Fruit fly (Drosophila melanogaster) whole organism, pupa: ENCODE results near the gene RYa-R.

Experiments
- CG10348 ChIP-seq: fragments of 200-800 bp; sonication (Bioruptor generic); IDR thresholded peaks from 2 replicates; pipeline ENCODE4 v1.3.6; 2022; ENCODE audit warnings: missing biosample characterization, missing genetic modification characterization
- CG12605 ChIP-seq: fragments of 200-800 bp; sonication (Bioruptor generic); IDR thresholded peaks from 2 replicates; pipeline ENCODE4 v1.3.6; 2022; ENCODE audit warnings: missing biosample characterization, missing genetic modification characterization
- CG13204 ChIP-seq: fragments of 200-800 bp; sonication (Bioruptor generic); optimal IDR thresholded peaks from 2 replicates; lab custom pipeline; 2018; ENCODE audit warnings: missing biosample characterization, mild to moderate bottlenecking, missing genetic modification characterization, moderate library complexity
- CG14655 ChIP-seq: fragments of 200-800 bp; sonication (Bioruptor generic); optimal IDR thresholded peaks from 3 replicates; lab custom pipeline; 2017; ENCODE audit warnings: mild to moderate bottlenecking, missing biosample characterization, missing genetic modification reagents, missing genetic modification characterization
- CG15710 ChIP-seq: fragments of 200-800 bp; sonication (Bioruptor generic); optimal IDR thresholded peaks from 2 replicates; lab custom pipeline; 2018; ENCODE audit warnings: missing biosample characterization, mild to moderate bottlenecking, missing genetic modification characterization, moderate library complexity
- CG17806 ChIP-seq: fragments of 200-800 bp; sonication (Bioruptor generic); optimal IDR thresholded peaks from 2 replicates; lab custom pipeline; 2018; ENCODE audit warnings: missing biosample characterization, mild to moderate bottlenecking, missing genetic modification characterization, moderate library complexity
- CG32121 ChIP-seq: fragments of 200-800 bp; sonication (Bioruptor generic); IDR thresholded peaks from 2 replicates; pipeline ENCODE4 v1.3.6; 2022; ENCODE audit warnings: missing biosample characterization, missing genetic modification characterization
- CG34367 ChIP-seq: fragments of 200-800 bp; sonication (Bioruptor generic); optimal IDR thresholded peaks from 2 replicates; lab custom pipeline; 2018; ENCODE audit warnings: missing biosample characterization, mild to moderate bottlenecking, missing genetic modification characterization
- CG4496 ChIP-seq: fragments of 200-800 bp; sonication (Bioruptor generic); IDR thresholded peaks from 3 replicates; pipeline ENCODE4 v1.3.6; 2022; ENCODE audit warnings: missing biosample characterization, missing genetic modification characterization
- CG8159 ChIP-seq: fragments of 200-800 bp; sonication (Bioruptor generic); optimal IDR thresholded peaks from 3 replicates; lab custom pipeline; 2018; ENCODE audit warnings: missing biosample characterization, mild to moderate bottlenecking, missing genetic modification characterization, moderate library complexity
- CG8301 ChIP-seq: fragments of 200-800 bp; sonication (Bioruptor generic); optimal IDR thresholded peaks from 2 replicates; lab custom pipeline; 2018; ENCODE audit warnings: missing biosample characterization, mild to moderate bottlenecking, missing genetic modification characterization
- CG9948 ChIP-seq: fragments of 200-800 bp; sonication (Bioruptor generic); optimal IDR thresholded peaks from 2 replicates; lab custom pipeline; 2018; ENCODE audit warnings: missing biosample characterization, mild to moderate bottlenecking, missing genetic modification characterization, moderate library complexity
- D1 ChIP-seq: fragments of 200-800 bp; sonication (Bioruptor generic); optimal IDR thresholded peaks from 2 replicates; lab custom pipeline; 2018; ENCODE audit warnings: missing biosample characterization, mild to moderate bottlenecking, missing genetic modification characterization, moderate library complexity
- EcR ChIP-seq: fragments of 200-800 bp; sonication (Bioruptor generic); optimal IDR thresholded peaks from 3 replicates; lab custom pipeline; 2019; ENCODE audit warnings: missing biosample characterization, missing genetic modification characterization, mild to moderate bottlenecking, moderate library complexity, missing genetic modification reagents
- Ets98B ChIP-seq: fragments of 200-800 bp; sonication (Bioruptor generic); IDR thresholded peaks from 2 replicates; pipeline ENCODE4 v1.3.6; 2022; ENCODE audit warnings: missing biosample characterization, missing genetic modification characterization
- Pif1A ChIP-seq: fragments of 200-800 bp; sonication (Bioruptor generic); optimal IDR thresholded peaks from 3 replicates; lab custom pipeline; 2016; ENCODE audit warnings: missing biosample characterization, missing genetic modification characterization
- Pif1B ChIP-seq: fragments of 200-800 bp; sonication (Bioruptor generic); optimal IDR thresholded peaks from 3 replicates; lab custom pipeline; 2016; ENCODE audit warnings: missing biosample characterization, missing genetic modification characterization
- Snoo ChIP-seq: fragments of 200-800 bp; sonication (Bioruptor generic); optimal IDR thresholded peaks from 3 replicates; lab custom pipeline; 2017; ENCODE audit warnings: missing biosample characterization, mild to moderate bottlenecking, missing genetic modification characterization, inconsistent platforms
- fd96Ca ChIP-seq: fragments of 200-800 bp; sonication (Bioruptor generic); IDR thresholded peaks from 3 replicates; pipeline ENCODE4 v1.3.6; 2022; ENCODE audit warnings: missing biosample characterization, missing genetic modification characterization
- gl ChIP-seq: fragments of 200-800 bp; sonication (Bioruptor generic); optimal IDR thresholded peaks from 2 replicates; lab custom pipeline; 2018; ENCODE audit warnings: missing biosample characterization, mild to moderate bottlenecking, missing genetic modification characterization
- rn ChIP-seq: fragments of 200-800 bp; sonication (Bioruptor generic); IDR thresholded peaks from 2 replicates; pipeline ENCODE4 v1.3.6; 2022; ENCODE audit warnings: missing biosample characterization, missing genetic modification characterization

The RYa-R gene

DNA sequence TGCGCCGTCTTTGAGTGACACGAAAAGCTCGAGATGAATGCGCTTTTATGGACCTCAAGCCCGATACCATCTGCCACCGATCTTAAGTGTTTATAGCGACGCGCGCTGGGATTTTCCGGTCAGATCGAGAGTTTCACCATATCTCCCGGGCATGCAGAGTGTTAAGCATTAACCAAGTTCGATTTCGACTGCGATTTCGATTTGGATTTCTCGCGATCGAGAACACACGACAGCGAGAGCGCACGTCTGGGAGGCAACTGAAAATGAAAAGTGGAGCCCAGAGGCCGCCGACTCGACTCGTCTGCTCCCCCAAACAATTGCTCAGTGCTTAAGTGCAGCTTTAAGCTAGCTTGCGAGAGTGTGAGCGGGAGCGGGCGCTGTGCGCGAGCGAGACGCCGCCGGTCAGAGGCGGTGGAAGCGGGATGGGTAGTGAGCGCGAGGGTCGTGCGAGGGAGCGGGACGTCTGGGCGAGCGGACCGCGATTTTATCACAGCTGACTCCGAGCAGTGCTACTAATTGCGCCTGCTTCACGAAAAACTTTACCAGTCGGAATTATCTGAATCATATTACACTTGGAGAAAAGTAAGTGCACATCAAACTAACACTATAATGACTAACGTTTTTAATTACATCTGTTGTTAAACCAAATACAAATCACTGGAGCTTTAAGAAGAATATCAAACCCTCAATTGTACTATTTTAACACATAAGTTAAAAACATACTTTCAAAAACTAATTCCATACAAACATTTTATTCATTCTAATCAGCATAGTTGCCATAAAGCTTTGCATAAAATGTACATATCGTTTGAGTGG, 73.2 kb downstream of the RYa-R start, which contains the start of gene spz:
spz (minus strand) TSS at position 261 of the 816 bp plus-strand sequence.
- TF ChIP-seq CG12605 (GFP tag; lab: Robert Waterston, UW) (peak; percentile 38; the same call in 1 of the 2 replicates), rn (GFP tag; lab: Robert Waterston, UW) (no peak), EcR (GFP tag; lab: Kevin White, UChicago) (peak; percentile 48), CG4496 (GFP tag; lab: Robert Waterston, UW) (peak; percentile 69), fd96Ca (GFP tag; lab: Robert Waterston, UW) (peak; percentile 54; the same call in 1 of the 3 replicates), Ets98B (GFP tag; lab: Robert Waterston, UW) (peak; percentile 47; the same call in 1 of the 2 replicates), CG8159 (no peak), CG34367 (tag; lab: Kevin White, UChicago) (no peak), CG13204 (peak; percentile 100), Pif1B (peak; percentile 5), CG32121 (GFP tag; lab: Robert Waterston, UW) (no peak; the same call in none of the 2 replicates)

DNA sequence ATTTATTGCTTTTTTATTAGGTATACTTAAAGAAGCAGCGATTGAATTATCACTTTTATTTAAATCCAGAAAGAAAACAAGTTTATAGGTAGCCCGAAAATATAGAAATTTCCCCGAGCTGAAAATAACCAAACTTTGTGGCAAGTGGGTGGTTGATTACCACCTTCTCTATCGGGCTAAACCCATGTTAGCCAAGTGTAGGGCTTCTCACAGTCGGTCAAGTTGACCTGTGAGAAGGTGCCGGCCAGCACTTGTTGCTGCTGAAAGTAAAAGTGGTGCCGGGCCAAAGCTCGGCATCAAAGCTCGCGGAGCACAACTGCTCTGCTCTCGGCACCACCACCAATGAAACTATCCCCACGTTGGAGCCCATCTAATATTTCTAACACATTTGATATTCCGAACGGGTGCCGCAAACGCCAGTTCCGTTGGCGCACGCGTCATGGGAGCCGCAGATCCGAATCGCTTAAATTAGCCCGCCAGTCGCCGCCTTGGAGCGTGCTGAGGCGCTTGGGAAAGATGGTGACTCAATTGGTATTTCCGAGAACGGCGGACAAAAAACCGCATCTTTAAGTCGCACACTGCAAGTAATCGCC, 74.2 kb downstream of the RYa-R start:
- TF ChIP-seq CG15710 (tag; lab: Kevin White, UChicago): no peak
- TF ChIP-seq D1 (tag; lab: Kevin White, UChicago): no peak
- TF ChIP-seq CG32121 (GFP tag; lab: Robert Waterston, UW): peak; percentile 55; the same call in 1 of the 2 replicates
- TF ChIP-seq Ets98B (GFP tag; lab: Robert Waterston, UW): peak; percentile 17; the same call in 1 of the 2 replicates
- no peak for TF ChIP-seq CG9948 (tag; lab: Kevin White, UChicago)
- TF ChIP-seq CG4496 (GFP tag; lab: Robert Waterston, UW): peak; percentile 47; the same call in 1 of the 3 replicates
- TF ChIP-seq, all 21 proteins: peak for 3

DNA sequence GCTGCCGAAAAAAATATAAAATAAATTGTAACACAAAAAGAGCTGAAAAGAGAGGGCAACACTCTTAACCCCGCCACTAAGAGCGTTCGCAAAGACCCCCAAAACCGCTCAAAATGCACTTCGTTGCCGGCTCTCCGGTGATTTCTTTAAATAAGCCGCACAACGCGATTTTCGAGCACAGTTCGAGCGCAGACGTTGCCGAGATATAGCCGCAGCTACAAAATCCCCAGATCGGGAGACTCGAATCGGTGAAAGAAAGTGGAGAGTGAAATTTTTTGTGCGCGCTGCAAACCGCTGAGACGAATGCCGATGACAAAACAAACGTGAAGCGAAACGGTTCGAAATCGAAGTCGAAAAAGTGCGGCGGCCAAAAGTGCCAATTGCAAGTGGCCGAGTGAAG, 78.9 kb downstream of the RYa-R start, which contains the start of gene CG14257:
CG14257 (plus strand) TSS at position 177 of the 400 bp plus-strand sequence.
- TF ChIP-seq CG34367 (tag; lab: Kevin White, UChicago) (no peak), CG32121 (GFP tag; lab: Robert Waterston, UW) (no peak), CG17806 (no peak), CG4496 (GFP tag; lab: Robert Waterston, UW) (0 out of 3 replicates have a peak, but pooled peaks have one; percentile 34), CG13204 (no peak), CG8301 (tag; lab: Kevin White, UChicago) (no peak), CG12605 (GFP tag; lab: Robert Waterston, UW) (0 out of 2 replicates have a peak, but pooled peaks have one; percentile 34), gl (tag; lab: Kevin White, UChicago) (no peak), CG8159 (no peak), CG15710 (tag; lab: Kevin White, UChicago) (no peak)

DNA sequence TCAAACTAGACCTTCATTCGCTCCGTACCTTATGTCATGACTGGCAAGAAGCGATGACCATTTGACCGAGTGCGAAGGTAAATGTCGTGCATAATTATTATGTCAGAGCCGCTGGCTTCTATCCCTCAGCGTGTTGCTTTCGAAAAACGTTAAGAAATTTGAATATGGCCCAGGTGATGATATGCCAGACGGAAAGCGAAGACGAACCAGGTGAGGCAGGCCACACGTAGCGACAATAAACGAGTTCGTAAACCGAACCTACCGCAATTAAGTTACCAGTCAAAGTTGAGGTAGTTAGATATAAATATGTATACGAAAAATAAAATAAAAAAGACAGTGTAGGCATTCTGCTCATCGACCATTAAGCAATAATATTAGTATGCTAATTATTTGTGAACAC, 79.8 kb downstream of the RYa-R start:
- TF ChIP-seq CG15710 (tag; lab: Kevin White, UChicago): no peak
- no peak for TF ChIP-seq CG14655
- TF ChIP-seq fd96Ca (GFP tag; lab: Robert Waterston, UW): no peak
- TF ChIP-seq CG9948 (tag; lab: Kevin White, UChicago): no peak
- TF ChIP-seq Pif1A (GFP tag; lab: Kevin White, UChicago): no peak
- TF ChIP-seq CG13204: no peak
- no peak for TF ChIP-seq Snoo (tag; lab: Kevin White, UChicago)
- TF ChIP-seq CG8159: no peak
- TF ChIP-seq gl (tag; lab: Kevin White, UChicago): no peak
- no peak for TF ChIP-seq EcR (GFP tag; lab: Kevin White, UChicago)
- TF ChIP-seq Ets98B (GFP tag; lab: Robert Waterston, UW): no peak
- TF ChIP-seq CG8301 (tag; lab: Kevin White, UChicago): no peak
- TF ChIP-seq D1 (tag; lab: Kevin White, UChicago): no peak
- TF ChIP-seq Pif1B: no peak
- no peak for TF ChIP-seq CG4496 (GFP tag; lab: Robert Waterston, UW)
- TF ChIP-seq rn (GFP tag; lab: Robert Waterston, UW): no peak
- no peak for TF ChIP-seq CG34367 (tag; lab: Kevin White, UChicago)
- TF ChIP-seq CG17806: no peak
- TF ChIP-seq CG32121 (GFP tag; lab: Robert Waterston, UW): no peak
- TF ChIP-seq CG10348 (GFP tag; lab: Robert Waterston, UW): no peak

DNA sequence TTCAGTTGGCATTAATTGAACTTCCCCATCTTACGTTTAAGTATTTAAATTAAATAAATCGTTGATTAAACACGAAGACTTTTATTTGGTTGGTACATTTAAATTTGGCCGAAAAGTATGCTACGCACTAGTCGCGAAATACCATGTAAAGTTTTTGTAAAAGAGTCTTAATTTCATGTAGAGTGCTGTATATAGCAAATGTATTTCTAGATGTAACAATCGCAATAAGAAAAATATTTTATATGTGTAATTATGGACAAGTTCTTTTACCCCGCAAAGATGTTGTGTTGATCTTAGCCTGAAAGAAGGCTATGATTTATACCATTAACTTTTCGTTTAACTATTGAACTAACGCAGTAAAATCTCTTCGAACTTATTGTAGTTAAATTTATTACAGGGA, 86.0 kb downstream of the RYa-R start:
- TF ChIP-seq CG8159 (no peak), Pif1B (no peak), Ets98B (GFP tag; lab: Robert Waterston, UW) (no peak), CG32121 (GFP tag; lab: Robert Waterston, UW) (no peak), CG13204 (no peak), CG15710 (tag; lab: Kevin White, UChicago) (no peak), EcR (GFP tag; lab: Kevin White, UChicago) (no peak), CG4496 (GFP tag; lab: Robert Waterston, UW) (no peak), CG10348 (GFP tag; lab: Robert Waterston, UW) (no peak), fd96Ca (GFP tag; lab: Robert Waterston, UW) (no peak), CG12605 (GFP tag; lab: Robert Waterston, UW) (no peak), gl (tag; lab: Kevin White, UChicago) (no peak), CG9948 (tag; lab: Kevin White, UChicago) (no peak)
